Fruit fly (Drosophila melanogaster): ENCODE data around the gene CG32110.

Gene CG32110

DNA sequence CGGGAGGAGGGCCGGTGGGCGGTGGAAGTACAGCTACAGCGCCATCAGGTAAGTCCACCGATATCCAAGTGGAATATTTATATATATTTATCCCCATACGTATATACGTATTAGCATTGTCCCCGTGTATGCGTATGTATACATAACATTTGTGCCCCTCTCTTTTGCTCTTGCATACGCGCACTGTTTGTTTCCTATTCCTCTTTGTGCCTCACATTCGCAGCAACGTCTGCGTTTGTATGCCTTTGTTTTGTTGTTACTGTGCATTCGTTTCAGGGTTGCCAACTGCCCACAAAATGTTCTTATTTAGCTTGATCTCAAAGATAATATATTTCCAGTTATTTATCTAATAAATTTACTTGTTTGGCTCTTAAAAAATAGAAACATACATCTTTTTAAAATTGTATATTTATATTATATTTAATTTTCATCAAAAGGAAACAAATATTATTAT lies 2.2 kb upstream of the CG32110 start (continued):
- TF ChIP-seq nom (GFP tag; optimal IDR thresholded peaks at IDR 0.05) (peak; percentile 45), CG1647 (GFP tag; optimal IDR thresholded peaks at IDR 0.05) (no peak), CG6765 (GFP tag; optimal IDR thresholded peaks at IDR 0.05) (peak; percentile 65), CG3281 (GFP tag; optimal IDR thresholded peaks at IDR 0.05) (peak; percentile 59), sr (GFP tag; IDR thresholded peaks at IDR 0.05) (no peak), Lim3 (GFP tag; IDR thresholded peaks at IDR 0.05) (no peak), tin (GFP tag; optimal IDR thresholded peaks at IDR 0.05) (peak; percentile 47), CG15601 (tag; optimal IDR thresholded peaks at IDR 0.05) (peak; percentile 56), CG9797 (GFP tag; optimal IDR thresholded peaks at IDR 0.05) (no peak), Chrac-16 (GFP tag; optimal IDR thresholded peaks at IDR 0.05) (peak; percentile 22), pzg (GFP tag; optimal IDR thresholded peaks at IDR 0.05) (no peak), kay (GFP tag; optimal IDR thresholded peaks at IDR 0.05) (no peak), Ets97D (GFP tag; optimal IDR thresholded peaks at IDR 0.05) (no peak), stwl (tag; optimal IDR thresholded peaks at IDR 0.05) (peak; percentile 56), CG6272 (GFP tag; IDR thresholded peaks at IDR 0.05) (no peak), sob (GFP tag; IDR thresholded peaks at IDR 0.05) (no peak), CG9215 (GFP tag; IDR thresholded peaks at IDR 0.05) (no peak), chm (GFP tag; IDR thresholded peaks at IDR 0.05) (peak; percentile 79; the same call in 1 of the 2 replicates), CG8765 (GFP tag; IDR thresholded peaks at IDR 0.05) (no peak), Dp (GFP tag; optimal IDR thresholded peaks at IDR 0.05) (no peak), CG10431 (GFP tag; optimal IDR thresholded peaks at IDR 0.05) (peak; percentile 44), sens-2 (GFP tag; IDR thresholded peaks at IDR 0.05) (no peak), CG4282 (GFP tag; optimal IDR thresholded peaks at IDR 0.05) (no peak), sisA (GFP tag; IDR thresholded peaks at IDR 0.05) (no peak), CG11085 (GFP tag; IDR thresholded peaks at IDR 0.05) (no peak), CG10979 (tag; optimal IDR thresholded peaks at IDR 0.05) (peak; percentile 61), Dip2 (GFP tag; IDR thresholded peaks at IDR 0.05) (no peak), CG11723 (GFP tag; optimal IDR thresholded peaks at IDR 0.05) (peak; percentile 21), crc (GFP tag; optimal IDR thresholded peaks at IDR 0.05) (no peak), onecut (GFP tag; IDR thresholded peaks at IDR 0.05) (peak; percentile 40; the same call in 1 of the 2 replicates), Optix (GFP tag; IDR thresholded peaks at IDR 0.05) (no peak), stc (GFP tag; IDR thresholded peaks at IDR 0.05) (peak; percentile 61; the same call in 1 of the 2 replicates), CG6854 (GFP tag; optimal IDR thresholded peaks at IDR 0.05) (peak; percentile 25), H2.0 (GFP tag; IDR thresholded peaks at IDR 0.05) (peak; percentile 27; the same call in 1 of the 2 replicates), Doc2 (GFP tag; IDR thresholded peaks at IDR 0.05) (no peak), row (GFP tag; IDR thresholded peaks at IDR 0.05) (peak; percentile 72), CG16779 (GFP tag; IDR thresholded peaks at IDR 0.05) (no peak), CG17361 (GFP tag; IDR thresholded peaks at IDR 0.05) (peak; percentile 47; the same call in 1 of the 3 replicates), CG8359 (GFP tag; optimal IDR thresholded peaks at IDR 0.05; ENCODE audit: borderline replicate concordance) (no peak), dpn (GFP tag; optimal IDR thresholded peaks at IDR 0.05) (peak in 1 of 2 experiments; percentile 60), vnd (GFP tag; IDR thresholded peaks at IDR 0.05; ENCODE audit: partially characterized antibody) (no peak), bsh (GFP tag; optimal IDR thresholded peaks at IDR 0.05) (peak in 1 of 2 experiments; percentile 65), jing (GFP tag; optimal IDR thresholded peaks at IDR 0.05) (no peak), CG14050 (GFP tag; IDR thresholded peaks at IDR 0.05) (no peak), CG6791 (GFP tag; IDR thresholded peaks at IDR 0.05; ENCODE audit: partially characterized antibody) (no peak), gcm (GFP tag; optimal IDR thresholded peaks at IDR 0.05) (peak; percentile 64), bbx (GFP tag; IDR thresholded peaks at IDR 0.05; ENCODE audit: partially characterized antibody) (no peak), phol (tag; optimal IDR thresholded peaks at IDR 0.05) (peak; percentile 34), ken (GFP tag; IDR thresholded peaks at IDR 0.05) (no peak), Hand (GFP tag; optimal IDR thresholded peaks at IDR 0.05) (peak; percentile 50), Dll (GFP tag; IDR thresholded peaks at IDR 0.05; ENCODE audit: partially characterized antibody) (no peak)

Measured in whole organism, embryonic.